Worm (Caenorhabditis elegans) whole organism, L2 larva: ENCODE data around the gene ifas-2.

Experiments
- ceh-82 ChIP-seq: fragments of 150-350 bp; optimal IDR thresholded peaks from 2 replicates; lab custom pipeline; 2014; ENCODE audit warnings: missing biosample characterization, missing genetic modification characterization
- nhr-11 ChIP-seq: fragments of 150-350 bp; optimal IDR thresholded peaks from 2 replicates; lab custom pipeline; 2014; ENCODE audit warnings: missing biosample characterization, missing genetic modification characterization
- nhr-12 ChIP-seq: fragments of 150-350 bp; optimal IDR thresholded peaks from 2 replicates; lab custom pipeline; 2014; ENCODE audit warnings: missing biosample characterization, missing genetic modification characterization
- peb-1 ChIP-seq: fragments of 150-350 bp; optimal IDR thresholded peaks from 2 replicates; lab custom pipeline; 2014; ENCODE audit warnings: missing biosample characterization, missing genetic modification characterization
- ztf-11 ChIP-seq: sonication (generic microtip); optimal IDR thresholded peaks from 2 replicates; lab custom pipeline; 2017; ENCODE audit warnings: missing biosample characterization, missing genetic modification characterization

- TF ChIP-seq peb-1 (no peak), ceh-82 (tag; lab: Kevin White, UChicago) (no peak), nhr-11 (no peak), ztf-11 (tag; lab: Kevin White, UChicago) (no peak), nhr-12 (tag; lab: Kevin White, UChicago) (no peak)
These were observed 29.7 kb upstream of the ifas-2 start, which contains the start of the genes fbxa-206 and Y102A5C.2 for ce11 chrV:16918378-16918777.
